Fruit fly (Drosophila melanogaster): ENCODE data around the gene Snm1.

Gene Snm1

DNA sequence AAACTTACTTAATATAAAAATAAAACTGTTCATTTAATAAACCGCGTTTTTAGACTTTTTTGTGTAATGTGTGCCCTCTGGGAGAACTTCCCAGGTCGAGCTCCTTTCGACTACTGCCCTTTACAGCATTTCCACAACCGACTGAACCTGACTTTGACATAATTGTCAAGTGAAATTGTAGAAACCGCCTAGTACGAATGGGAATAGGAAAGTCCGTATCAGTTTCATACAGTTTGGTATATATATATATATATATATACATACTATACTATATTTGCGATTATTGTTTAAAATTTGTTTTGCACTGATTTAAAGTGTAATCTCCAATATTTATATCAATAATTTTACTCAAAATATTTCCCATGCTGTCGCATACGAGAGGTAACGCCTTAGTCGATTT lies 3.8 kb upstream of the Snm1 start, which contains the start of gene mia:
mia (minus strand) TSS at position 101 of the 400 bp plus-strand sequence.
- TF ChIP-seq CG8478 (optimal IDR thresholded peaks at IDR 0.05) (no peak), EcR (GFP tag; optimal IDR thresholded peaks at IDR 0.05) (no peak), psq (optimal IDR thresholded peaks at IDR 0.05) (no peak), pan (optimal IDR thresholded peaks at IDR 0.05) (no peak), Dll (optimal IDR thresholded peaks at IDR 0.05) (no peak), usp (GFP tag; optimal IDR thresholded peaks at IDR 0.05) (no peak)

DNA sequence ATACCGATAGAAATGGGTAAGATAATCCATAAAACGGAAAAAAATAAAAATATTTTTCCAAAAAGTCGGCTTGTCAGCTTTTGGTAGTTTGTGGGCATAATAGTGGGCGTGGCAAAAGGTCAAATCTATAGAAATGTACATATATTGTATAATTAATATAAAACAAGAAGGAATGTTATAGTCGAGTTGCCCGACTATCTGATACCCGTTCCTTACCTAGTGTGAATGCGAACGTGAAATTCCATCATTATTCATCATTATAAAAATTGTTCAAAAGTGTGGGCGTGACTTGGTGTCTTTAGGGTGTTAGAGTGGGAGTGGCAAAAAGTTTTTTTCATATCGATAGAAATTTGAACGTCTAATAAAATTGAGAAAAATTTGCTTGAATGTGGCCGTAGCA lies 3.3 kb upstream of the Snm1 start:
- no peak for TF ChIP-seq Dll (optimal IDR thresholded peaks at IDR 0.05)
- TF ChIP-seq CG8478 (optimal IDR thresholded peaks at IDR 0.05): no peak

DNA sequence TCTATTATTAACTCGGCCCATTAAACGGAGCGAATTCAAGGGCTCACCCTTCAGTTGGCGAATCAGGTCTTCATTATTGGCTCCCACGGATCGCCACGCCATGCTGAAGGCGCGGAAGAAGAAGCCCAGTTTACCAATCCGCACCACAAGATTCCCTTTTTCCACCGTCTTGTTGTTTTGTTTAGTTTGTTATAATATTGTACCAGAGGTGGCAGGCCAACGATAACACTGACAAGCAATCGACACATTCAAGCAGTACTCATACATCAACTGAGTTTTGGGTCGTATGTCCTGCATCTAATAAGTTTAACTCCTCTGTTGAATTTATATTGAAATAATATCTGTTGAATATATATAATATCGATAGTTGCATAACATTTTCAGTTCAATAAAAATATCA lies 802 bp upstream of the Snm1 start, which contains the start of gene Pcmt:
Pcmt (minus strand) TSS at position 235 of the 400 bp plus-strand sequence.
- TF ChIP-seq CG8478 (optimal IDR thresholded peaks at IDR 0.05): no peak
- no peak for TF ChIP-seq Dll (optimal IDR thresholded peaks at IDR 0.05)
- no peak for TF ChIP-seq usp (GFP tag; optimal IDR thresholded peaks at IDR 0.05)
- TF ChIP-seq psq (optimal IDR thresholded peaks at IDR 0.05): no peak
- no peak for TF ChIP-seq pan (optimal IDR thresholded peaks at IDR 0.05)
- no peak for TF ChIP-seq EcR (GFP tag; optimal IDR thresholded peaks at IDR 0.05)

DNA sequence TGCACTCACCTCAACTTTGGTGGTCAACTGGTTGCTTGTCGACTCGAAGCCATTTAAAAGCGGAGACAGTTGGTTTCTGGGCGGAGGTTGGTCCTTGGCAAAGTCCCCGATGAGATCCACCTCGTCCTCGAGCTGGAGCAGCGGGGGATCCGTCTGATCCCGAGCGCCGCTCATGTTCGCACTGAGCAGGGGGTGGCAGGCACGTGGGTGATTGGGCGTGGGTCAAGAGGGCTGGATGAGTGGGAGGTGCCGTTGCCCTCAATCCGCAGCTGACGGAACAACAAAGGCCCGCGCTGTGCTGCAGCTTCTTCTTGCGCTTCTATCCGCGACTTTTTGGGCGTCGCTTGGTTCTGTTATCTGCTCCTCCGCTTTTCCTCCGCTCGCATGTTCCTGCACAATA lies 8.1 kb downstream of the Snm1 start:
- TF ChIP-seq pan (optimal IDR thresholded peaks at IDR 0.05) (no peak), usp (GFP tag; optimal IDR thresholded peaks at IDR 0.05) (no peak), psq (optimal IDR thresholded peaks at IDR 0.05) (no peak), CG8478 (optimal IDR thresholded peaks at IDR 0.05) (no peak), Dll (optimal IDR thresholded peaks at IDR 0.05) (no peak), EcR (GFP tag; optimal IDR thresholded peaks at IDR 0.05) (no peak)

DNA sequence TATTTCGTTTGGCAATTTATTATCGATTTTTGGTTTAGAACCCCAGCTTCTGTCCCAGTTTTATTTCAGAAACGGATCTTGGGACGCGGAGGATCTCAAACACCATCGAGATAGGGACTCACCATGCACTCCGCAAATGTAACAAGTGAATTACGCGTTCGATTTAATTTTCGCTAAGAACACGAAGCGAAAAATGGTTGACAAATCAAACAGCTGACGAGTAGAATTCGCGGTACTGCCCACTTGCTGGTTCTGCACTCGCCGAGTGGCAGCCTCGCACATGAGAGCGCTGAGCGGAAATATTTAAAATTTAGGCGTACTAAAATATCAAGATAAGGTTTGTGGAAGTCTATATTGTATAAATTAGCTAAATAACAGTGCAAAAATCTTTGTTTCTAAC lies 8.5 kb downstream of the Snm1 start, which contains the start of gene Pi4KIIalpha:
Pi4KIIalpha (minus strand) TSS at position 233 of the 400 bp plus-strand sequence.
- TF ChIP-seq CG8478 (optimal IDR thresholded peaks at IDR 0.05) (no peak), pan (optimal IDR thresholded peaks at IDR 0.05) (no peak), psq (optimal IDR thresholded peaks at IDR 0.05) (no peak), EcR (GFP tag; optimal IDR thresholded peaks at IDR 0.05) (no peak), usp (GFP tag; optimal IDR thresholded peaks at IDR 0.05) (no peak), Dll (optimal IDR thresholded peaks at IDR 0.05) (no peak)

DNA sequence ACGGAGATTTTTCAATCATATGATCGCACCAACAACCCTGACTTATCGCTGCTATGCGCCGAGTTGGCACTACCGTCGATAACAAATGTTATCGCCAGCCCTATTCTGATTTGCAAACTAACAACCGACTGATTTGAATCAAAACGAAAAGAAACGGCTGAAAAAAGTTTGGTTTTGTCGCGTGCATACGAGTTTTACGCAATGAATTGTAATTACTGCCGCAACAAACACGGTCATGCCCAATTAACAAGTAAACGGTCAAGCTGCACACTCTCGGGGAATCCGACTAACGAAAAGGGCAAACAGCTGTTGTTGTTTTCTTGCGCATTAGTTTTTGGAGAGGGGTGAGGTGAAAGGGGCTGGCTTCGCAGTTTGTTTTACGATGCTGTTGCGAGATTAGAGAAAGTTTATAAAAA lies 9.9 kb downstream of the Snm1 start, which contains the start of the genes CG14671 and CG12746:
CG14671 (minus strand) TSS at position 41 of the 416 bp plus-strand sequence.
CG12746 (plus strand) TSS at position 91 of the 416 bp plus-strand sequence.
- TF ChIP-seq CG8478 (optimal IDR thresholded peaks at IDR 0.05) (no peak), usp (GFP tag; optimal IDR thresholded peaks at IDR 0.05) (no peak), pan (optimal IDR thresholded peaks at IDR 0.05) (no peak), psq (optimal IDR thresholded peaks at IDR 0.05) (no peak), EcR (GFP tag; optimal IDR thresholded peaks at IDR 0.05) (no peak), Dll (optimal IDR thresholded peaks at IDR 0.05) (no peak)

DNA sequence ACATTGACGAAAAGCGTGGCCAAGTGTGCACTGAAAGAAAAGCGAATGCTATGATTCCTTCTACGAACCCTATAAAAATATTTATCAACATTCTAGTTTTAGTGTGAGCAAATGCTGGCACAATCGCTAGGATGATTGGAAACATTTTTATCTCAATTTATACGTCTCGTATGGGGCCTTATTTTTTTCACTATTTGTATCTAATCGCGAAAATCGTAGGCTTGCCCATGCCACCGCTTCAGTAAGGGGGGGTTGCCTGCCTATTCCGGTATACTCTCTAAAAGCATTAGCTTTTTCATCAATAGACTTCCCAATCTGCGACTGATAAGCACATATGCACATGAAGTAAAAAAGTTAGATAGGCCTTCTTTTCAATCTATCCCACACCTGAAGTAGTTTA lies 10.7 kb downstream of the Snm1 start:
- TF ChIP-seq psq (optimal IDR thresholded peaks at IDR 0.05) (no peak), Dll (optimal IDR thresholded peaks at IDR 0.05) (no peak), usp (GFP tag; optimal IDR thresholded peaks at IDR 0.05) (no peak), CG8478 (optimal IDR thresholded peaks at IDR 0.05) (no peak), pan (optimal IDR thresholded peaks at IDR 0.05) (no peak), EcR (GFP tag; optimal IDR thresholded peaks at IDR 0.05) (no peak)

DNA sequence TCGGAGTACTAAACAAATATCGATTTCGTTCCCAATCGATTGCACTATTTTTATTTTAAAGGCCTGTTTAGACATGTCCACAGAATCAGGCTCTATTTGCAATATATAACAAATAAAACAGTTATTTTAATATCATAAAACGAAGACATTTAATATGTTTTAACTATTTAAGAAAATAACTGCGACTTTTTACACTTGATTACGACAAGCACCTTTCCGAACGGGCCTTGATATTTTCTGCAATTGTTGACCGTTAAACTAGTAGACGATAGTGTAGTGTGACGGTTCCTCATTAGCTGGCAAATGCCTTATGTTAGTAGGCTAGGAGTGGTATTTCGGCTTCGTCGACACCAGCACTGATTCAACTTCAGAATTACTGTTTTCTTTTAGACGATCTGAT lies 13.7 kb downstream of the Snm1 start, which contains the start of the genes CG2931 and Rheb:
CG2931 (minus strand) TSS at position 26 of the 400 bp plus-strand sequence.
Rheb (plus strand) TSS at position 332 of the 400 bp plus-strand sequence.
- TF ChIP-seq CG8478 (optimal IDR thresholded peaks at IDR 0.05) (no peak), usp (GFP tag; optimal IDR thresholded peaks at IDR 0.05) (no peak), pan (optimal IDR thresholded peaks at IDR 0.05) (no peak), Dll (optimal IDR thresholded peaks at IDR 0.05) (no peak), EcR (GFP tag; optimal IDR thresholded peaks at IDR 0.05) (no peak)

DNA sequence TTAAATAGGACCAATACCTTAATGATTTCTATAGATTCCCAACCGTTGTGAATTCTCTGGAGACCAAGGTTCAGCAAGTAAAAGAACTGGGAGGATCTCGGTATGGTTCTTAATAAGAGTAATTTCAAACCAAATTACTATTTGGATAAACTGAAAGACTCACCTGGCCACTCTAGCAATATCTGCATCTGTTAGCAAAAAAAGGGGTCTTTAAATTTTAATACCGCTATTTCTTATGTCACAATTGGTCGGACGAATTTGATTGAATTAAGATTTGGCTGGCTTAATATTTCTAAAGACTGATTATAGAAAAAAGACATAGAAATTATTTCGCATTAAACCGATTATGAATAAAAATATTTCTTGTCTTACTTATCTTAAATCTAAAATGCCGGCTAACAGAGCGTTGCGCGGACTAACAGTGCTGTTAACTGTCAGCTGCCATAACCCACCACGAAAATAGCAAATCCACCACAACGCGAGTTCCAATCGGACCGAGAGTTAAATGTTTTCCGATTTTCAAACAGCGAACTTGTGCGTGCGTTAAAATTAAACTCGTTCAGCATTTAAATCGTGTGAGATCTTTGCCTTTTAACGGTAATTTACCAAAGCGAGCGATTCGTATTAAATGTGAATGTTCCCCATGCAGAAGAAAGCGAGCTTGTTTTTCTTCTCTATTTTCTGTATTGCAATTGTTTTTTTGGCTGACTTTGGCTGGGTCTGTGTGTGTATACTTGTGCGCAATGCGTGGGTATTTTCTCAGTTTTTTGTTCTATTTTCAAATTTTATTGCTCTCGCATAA lies 16.0 kb downstream of the Snm1 start, which contains the start of gene CRMP:
CRMP (plus strand) TSS at position 474 of the 802 bp plus-strand sequence.
- TF ChIP-seq CG8478 (optimal IDR thresholded peaks at IDR 0.05) (no peak), pan (optimal IDR thresholded peaks at IDR 0.05) (no peak), Dll (optimal IDR thresholded peaks at IDR 0.05) (no peak), EcR (GFP tag; optimal IDR thresholded peaks at IDR 0.05) (no peak), usp (GFP tag; optimal IDR thresholded peaks at IDR 0.05) (no peak), psq (optimal IDR thresholded peaks at IDR 0.05) (no peak)

DNA sequence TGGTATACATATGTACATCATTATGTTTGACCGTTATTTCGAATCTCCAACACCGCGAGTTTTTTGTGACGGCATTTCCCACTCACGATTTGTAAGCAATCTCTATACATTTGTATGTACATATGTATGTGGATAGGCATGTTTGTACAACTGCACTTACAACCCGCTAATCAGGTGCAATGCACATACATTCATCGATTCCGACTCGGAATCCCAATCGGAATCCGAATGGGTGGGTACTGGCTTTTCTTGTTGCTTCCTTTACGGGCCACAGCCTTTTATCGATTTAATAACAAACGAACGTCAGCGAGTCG lies 16.5 kb downstream of the Snm1 start:
- TF ChIP-seq Dll (optimal IDR thresholded peaks at IDR 0.05): no peak
- TF ChIP-seq CG8478 (optimal IDR thresholded peaks at IDR 0.05): no peak
- TF ChIP-seq psq (optimal IDR thresholded peaks at IDR 0.05): no peak
- no peak for TF ChIP-seq EcR (GFP tag; optimal IDR thresholded peaks at IDR 0.05)
- TF ChIP-seq pan (optimal IDR thresholded peaks at IDR 0.05): no peak
- no peak for TF ChIP-seq usp (GFP tag; optimal IDR thresholded peaks at IDR 0.05)

DNA sequence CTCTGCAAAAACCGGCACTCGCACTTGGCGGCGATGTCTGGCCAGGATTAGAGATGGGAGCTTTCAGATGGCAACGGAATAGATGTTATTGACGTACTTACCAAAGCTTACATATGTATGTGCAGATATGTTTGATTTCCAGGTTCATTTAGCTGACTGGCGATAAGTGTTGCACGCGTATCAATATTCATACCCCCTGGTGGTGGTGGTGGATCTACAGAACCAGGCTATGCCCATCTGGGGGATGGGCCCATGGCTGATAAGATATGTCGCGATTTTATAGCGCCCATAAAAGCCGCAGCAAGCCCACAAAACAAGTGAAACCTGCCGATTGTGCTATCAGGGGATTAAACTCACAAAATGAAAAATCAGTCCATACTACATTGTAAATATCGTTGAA lies 16.9 kb downstream of the Snm1 start:
- TF ChIP-seq CG8478 (optimal IDR thresholded peaks at IDR 0.05) (no peak), pan (optimal IDR thresholded peaks at IDR 0.05) (no peak), usp (GFP tag; optimal IDR thresholded peaks at IDR 0.05) (no peak), psq (optimal IDR thresholded peaks at IDR 0.05) (no peak), Dll (optimal IDR thresholded peaks at IDR 0.05) (no peak), EcR (GFP tag; optimal IDR thresholded peaks at IDR 0.05) (no peak)

DNA sequence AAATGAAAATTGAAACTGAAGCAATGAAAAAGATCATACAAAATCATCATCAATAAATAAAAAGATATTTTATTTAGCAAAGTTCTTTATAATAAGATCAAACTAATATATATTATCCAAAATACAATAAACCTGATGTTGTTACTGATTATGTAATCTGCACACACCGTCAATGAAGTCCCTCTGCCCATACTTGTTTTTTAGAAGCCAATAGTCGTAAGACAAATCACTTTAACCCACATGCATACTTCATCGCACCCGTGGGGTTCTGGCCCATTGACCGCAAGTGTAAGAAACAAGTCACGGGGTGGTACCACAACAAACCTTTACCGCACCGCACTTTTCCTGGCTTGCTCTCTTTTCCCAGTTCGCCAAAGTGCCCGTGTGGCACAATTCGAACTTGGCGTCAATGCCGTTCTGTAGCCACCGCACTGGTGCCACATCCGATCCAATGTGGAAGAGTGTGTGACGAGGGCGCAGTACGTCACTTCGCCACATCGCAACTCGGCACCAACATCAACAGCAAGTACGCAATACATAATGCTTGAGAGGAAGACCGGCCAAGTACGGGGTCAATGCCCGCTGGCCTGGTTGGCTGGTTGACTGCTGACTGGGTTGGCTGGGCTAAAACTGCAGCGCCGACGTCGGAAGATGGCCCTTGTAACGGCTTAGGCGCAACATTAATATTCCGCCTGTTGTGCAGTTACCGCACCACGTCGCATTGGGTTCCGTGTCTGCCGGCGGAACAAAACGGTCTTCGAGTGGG lies 18.2 kb downstream of the Snm1 start:
- peak in 1 of 2 experiments; percentile 75 for TF ChIP-seq EcR (GFP tag; optimal IDR thresholded peaks at IDR 0.05)
- TF ChIP-seq pan (optimal IDR thresholded peaks at IDR 0.05): no peak
- TF ChIP-seq usp (GFP tag; optimal IDR thresholded peaks at IDR 0.05): no peak
- no peak for TF ChIP-seq CG8478 (optimal IDR thresholded peaks at IDR 0.05)
